Worm (Caenorhabditis elegans): ENCODE results near the gene BE10.4.

Gene BE10.4

DNA sequence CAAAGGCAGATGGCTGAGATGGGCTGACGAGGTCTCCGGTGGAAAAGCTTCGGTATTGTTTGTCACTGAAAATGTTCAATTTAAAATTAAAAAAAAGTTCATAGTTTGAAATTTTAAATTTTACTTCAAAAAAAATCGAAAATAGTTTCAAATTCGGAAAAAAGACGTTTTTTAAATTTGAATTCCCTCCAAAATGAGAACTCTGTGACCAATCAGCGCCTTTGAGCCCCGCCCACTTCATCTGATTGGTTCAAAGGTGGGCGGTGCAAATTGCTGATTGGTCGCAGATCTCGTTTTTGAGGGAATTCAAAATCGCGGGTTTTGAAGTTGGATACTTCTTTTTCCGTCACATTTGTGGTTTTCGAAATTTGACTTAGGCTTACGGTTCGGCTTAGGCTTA, 25.0 kb downstream of the BE10.4 start:
- TF ChIP-seq tbx-11 (GFP tag; IDR thresholded peaks at IDR 0.05) = no peak
- TF ChIP-seq B0310.2 (tag; optimal IDR thresholded peaks at IDR 0.05) = no peak
- TF ChIP-seq tra-4 (tag; optimal IDR thresholded peaks at IDR 0.05) = no peak
- no peak for TF ChIP-seq flt-1 (GFP tag; IDR thresholded peaks at IDR 0.05)
- no peak for TF ChIP-seq ceh-13 (GFP tag; optimal IDR thresholded peaks at IDR 0.05)
- TF ChIP-seq sea-1 (GFP tag; conservative IDR thresholded peaks at IDR 0.05) = no peak
- no peak for TF ChIP-seq tbx-37 (GFP tag; conservative IDR thresholded peaks at IDR 0.05)
- no peak for TF ChIP-seq ets-7 (tag; optimal IDR thresholded peaks at IDR 0.05)
- TF ChIP-seq pes-1 (GFP tag; IDR thresholded peaks at IDR 0.05) = no peak
- no peak for TF ChIP-seq scrt-1 (GFP tag; IDR thresholded peaks at IDR 0.05)

DNA sequence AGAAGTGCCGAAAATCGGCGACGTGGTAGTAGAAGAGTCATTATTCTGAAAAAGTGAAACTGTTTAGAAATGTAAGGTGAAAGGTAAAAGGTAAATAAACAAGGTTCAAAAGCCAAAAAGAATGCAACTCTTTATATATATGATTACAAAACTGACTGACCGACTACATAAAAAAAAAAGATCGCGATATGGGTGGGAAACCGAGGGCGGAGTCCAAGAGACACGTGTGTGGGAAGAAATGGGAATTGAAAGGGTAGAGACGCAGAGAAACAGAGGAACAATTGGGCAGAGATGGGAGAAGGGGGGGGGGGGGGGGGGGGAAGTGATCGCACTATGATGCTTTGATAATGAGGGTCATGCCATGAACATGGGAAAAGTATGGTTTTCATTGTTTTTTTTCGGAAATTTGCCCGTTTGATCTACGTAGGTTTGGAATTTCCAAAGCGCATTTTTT, 25.6 kb downstream of the BE10.4 start, which contains the start of gene Y37D8A.4:
Gene Y37D8A.4 (minus strand): TSS at position 51 of the 454 bp plus-strand sequence.
- no peak for TF ChIP-seq scrt-1 (GFP tag; IDR thresholded peaks at IDR 0.05)
- no peak for TF ChIP-seq ets-7 (tag; optimal IDR thresholded peaks at IDR 0.05)
- no peak for TF ChIP-seq B0310.2 (tag; optimal IDR thresholded peaks at IDR 0.05)
- TF ChIP-seq hmg-4 (GFP tag; optimal IDR thresholded peaks at IDR 0.05) = no peak
- TF ChIP-seq sea-1 (GFP tag; conservative IDR thresholded peaks at IDR 0.05) = no peak
- TF ChIP-seq ama-1 (optimal IDR thresholded peaks at IDR 0.05) = no peak
- TF ChIP-seq pes-1 (GFP tag; IDR thresholded peaks at IDR 0.05) = no peak
- TF ChIP-seq hmbx-1 (tag; optimal IDR thresholded peaks at IDR 0.05) = no peak
- TF ChIP-seq hnd-1 (tag; optimal IDR thresholded peaks at IDR 0.05) = no peak
- TF ChIP-seq tra-4 (tag; optimal IDR thresholded peaks at IDR 0.05) = no peak
- no peak for TF ChIP-seq tbx-11 (GFP tag; IDR thresholded peaks at IDR 0.05)
- no peak for TF ChIP-seq aly-1 (tag; optimal IDR thresholded peaks at IDR 0.05)

DNA sequence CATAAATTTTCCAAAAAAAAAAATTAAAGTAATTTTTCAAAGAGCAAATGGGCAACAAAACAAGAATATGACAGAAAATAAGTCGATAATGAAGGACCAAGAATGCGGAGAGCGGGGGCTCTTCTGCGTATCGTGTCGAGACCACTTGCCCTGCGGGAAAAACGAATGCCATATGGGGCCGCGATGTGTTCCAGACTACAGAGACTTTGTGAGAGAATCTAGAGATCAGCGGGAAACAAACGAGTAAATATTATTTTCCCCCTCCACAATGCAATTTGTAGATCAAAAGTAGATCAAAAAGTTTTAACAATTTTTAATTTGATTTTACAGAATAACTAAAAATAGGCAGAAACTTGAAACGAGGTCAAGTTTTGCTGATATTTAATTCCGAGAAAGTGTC, 26.9 kb downstream of the BE10.4 start:
- TF ChIP-seq B0310.2 (tag; optimal IDR thresholded peaks at IDR 0.05) (no peak), tbx-37 (GFP tag; conservative IDR thresholded peaks at IDR 0.05) (no peak), F13C5.2 (tag; optimal IDR thresholded peaks at IDR 0.05) (no peak), ama-1 (optimal IDR thresholded peaks at IDR 0.05) (no peak), sea-1 (GFP tag; conservative IDR thresholded peaks at IDR 0.05) (no peak), scrt-1 (GFP tag; IDR thresholded peaks at IDR 0.05) (no peak), hnd-1 (tag; optimal IDR thresholded peaks at IDR 0.05) (no peak), tra-4 (tag; optimal IDR thresholded peaks at IDR 0.05) (no peak), flt-1 (GFP tag; IDR thresholded peaks at IDR 0.05) (no peak)

DNA sequence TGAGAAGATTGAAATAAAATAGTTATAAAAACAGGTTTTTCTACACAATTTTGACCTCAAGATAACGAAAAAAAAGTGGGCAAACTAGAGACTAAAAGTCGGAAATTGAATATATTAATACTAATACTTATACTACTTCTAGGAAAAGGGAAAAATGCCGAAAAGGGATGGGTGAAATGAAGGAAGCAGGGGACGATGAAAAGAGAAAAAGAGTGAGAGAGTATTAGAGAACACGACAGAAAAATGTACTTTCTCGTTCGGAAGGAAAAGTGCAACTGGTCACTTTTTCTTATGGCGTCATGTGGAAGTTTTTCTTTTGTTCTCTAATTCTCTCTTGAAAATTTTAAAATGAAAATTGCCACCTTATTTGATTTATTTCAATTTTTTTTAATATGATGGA, 28.0 kb downstream of the BE10.4 start:
- TF ChIP-seq hmg-4 (GFP tag; optimal IDR thresholded peaks at IDR 0.05) = no peak

DNA sequence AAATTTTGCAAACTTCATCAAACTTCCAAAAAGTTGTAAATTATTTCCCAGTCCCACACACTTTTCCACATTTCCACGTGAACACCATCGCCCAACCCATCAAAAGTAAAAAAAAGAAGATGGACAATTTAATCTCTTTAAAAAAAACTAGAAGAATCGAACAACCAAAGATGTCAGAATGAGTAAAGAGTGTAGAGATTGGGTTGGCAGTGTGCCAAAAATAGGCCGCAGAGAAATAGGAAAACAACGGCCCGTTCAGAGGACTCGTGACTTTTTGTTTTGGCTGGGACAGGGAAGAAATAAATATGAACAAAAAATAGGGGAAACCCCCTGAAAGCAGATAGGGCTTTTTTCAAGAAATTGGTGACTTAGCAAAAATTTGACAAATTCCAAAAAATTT, 29.6 kb downstream of the BE10.4 start:
- no peak for TF ChIP-seq tbx-11 (GFP tag; IDR thresholded peaks at IDR 0.05)
- TF ChIP-seq aly-1 (tag; optimal IDR thresholded peaks at IDR 0.05) = no peak
- no peak for TF ChIP-seq tra-4 (tag; optimal IDR thresholded peaks at IDR 0.05)
- no peak for TF ChIP-seq flt-1 (GFP tag; IDR thresholded peaks at IDR 0.05)
- TF ChIP-seq ama-1 (optimal IDR thresholded peaks at IDR 0.05) = no peak
- no peak for TF ChIP-seq hnd-1 (tag; optimal IDR thresholded peaks at IDR 0.05)
- no peak for TF ChIP-seq F13C5.2 (tag; optimal IDR thresholded peaks at IDR 0.05)
- TF ChIP-seq ceh-13 (GFP tag; optimal IDR thresholded peaks at IDR 0.05) = no peak
- TF ChIP-seq ets-7 (tag; optimal IDR thresholded peaks at IDR 0.05) = no peak
- no peak for TF ChIP-seq hmbx-1 (tag; optimal IDR thresholded peaks at IDR 0.05)
- no peak for TF ChIP-seq pes-1 (GFP tag; IDR thresholded peaks at IDR 0.05)
- no peak for TF ChIP-seq scrt-1 (GFP tag; IDR thresholded peaks at IDR 0.05)
- no peak for TF ChIP-seq B0310.2 (tag; optimal IDR thresholded peaks at IDR 0.05)
- TF ChIP-seq tbx-37 (GFP tag; conservative IDR thresholded peaks at IDR 0.05) = no peak
- no peak for TF ChIP-seq sea-1 (GFP tag; conservative IDR thresholded peaks at IDR 0.05)
- TF ChIP-seq ceh-36 (tag; optimal IDR thresholded peaks at IDR 0.05) = no peak
- no peak for TF ChIP-seq hmg-4 (GFP tag; optimal IDR thresholded peaks at IDR 0.05)

DNA sequence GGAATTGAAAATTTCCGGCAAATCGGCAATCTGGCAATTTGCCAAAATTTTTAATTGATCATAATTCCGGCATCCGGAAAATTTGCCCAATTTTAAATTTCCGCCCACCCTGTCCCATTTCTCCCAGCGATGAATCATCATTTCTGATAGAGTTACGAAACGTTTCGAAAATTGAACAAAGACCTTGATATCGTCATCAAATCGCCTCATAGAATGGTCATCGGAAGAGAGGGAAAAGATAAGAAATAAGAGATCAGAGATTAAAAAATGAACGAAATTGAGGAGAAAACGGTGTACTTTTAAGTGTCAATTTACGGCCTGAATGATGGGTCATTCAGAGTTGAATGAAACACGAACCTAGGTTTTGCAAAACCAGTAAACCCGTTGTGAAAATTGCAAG, 34.3 kb downstream of the BE10.4 start:
- TF ChIP-seq pes-1 (GFP tag; IDR thresholded peaks at IDR 0.05) (no peak), ceh-13 (GFP tag; optimal IDR thresholded peaks at IDR 0.05) (no peak), ama-1 (optimal IDR thresholded peaks at IDR 0.05) (no peak), F13C5.2 (tag; optimal IDR thresholded peaks at IDR 0.05) (no peak)

DNA sequence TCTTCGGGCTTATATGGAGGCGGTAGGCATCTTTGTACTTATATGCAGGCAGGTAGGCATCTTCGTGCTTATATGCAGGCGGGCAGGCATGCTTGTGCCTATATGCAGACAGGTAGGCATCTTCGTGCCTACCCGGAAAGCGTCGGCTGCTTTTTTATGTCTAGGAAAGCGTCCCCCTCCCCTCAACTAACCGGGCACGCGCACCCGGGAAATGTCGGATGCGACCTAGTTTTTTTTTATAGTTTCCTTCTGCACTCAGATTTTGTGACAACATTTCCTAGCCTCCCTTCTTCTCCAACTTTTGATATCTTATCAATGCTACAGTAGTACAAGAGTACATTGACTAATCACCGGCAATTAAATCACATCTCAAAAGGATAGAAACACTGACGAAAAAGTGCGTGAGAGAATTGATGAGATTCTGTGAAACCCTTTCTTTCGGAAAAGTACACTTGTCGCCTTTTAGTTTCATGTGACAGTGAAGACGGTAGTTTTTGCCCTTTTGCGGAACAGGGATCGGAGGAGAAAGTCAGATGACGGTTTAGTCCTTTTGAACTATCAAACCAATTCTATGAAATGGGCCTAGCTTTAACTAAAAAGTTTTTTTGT, 35.8 kb downstream of the BE10.4 start:
- TF ChIP-seq scrt-1 (GFP tag; IDR thresholded peaks at IDR 0.05) = no peak

DNA sequence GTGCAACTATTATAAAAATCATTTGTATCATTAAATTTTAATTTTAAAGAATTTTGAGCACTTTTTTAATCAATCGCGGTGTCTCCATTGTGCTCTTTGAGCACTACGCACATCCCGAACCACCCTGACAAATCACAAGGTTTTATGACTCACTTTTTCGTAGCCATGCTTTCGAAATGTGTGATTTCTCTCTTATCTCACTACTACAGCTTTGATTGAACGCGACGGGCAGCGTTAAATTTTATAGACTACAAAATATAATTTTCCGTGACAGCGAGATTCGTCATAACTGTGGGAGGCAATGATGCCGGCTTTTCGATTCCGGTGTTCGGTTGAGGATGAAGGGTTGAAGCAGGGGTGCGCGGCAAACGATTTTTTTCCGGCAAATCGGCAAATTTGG, 36.4 kb downstream of the BE10.4 start:
- TF ChIP-seq tra-4 (tag; optimal IDR thresholded peaks at IDR 0.05) (no peak), tbx-37 (GFP tag; conservative IDR thresholded peaks at IDR 0.05) (no peak), sea-1 (GFP tag; conservative IDR thresholded peaks at IDR 0.05) (no peak), flt-1 (GFP tag; IDR thresholded peaks at IDR 0.05) (no peak), ceh-13 (GFP tag; optimal IDR thresholded peaks at IDR 0.05) (no peak), tbx-11 (GFP tag; IDR thresholded peaks at IDR 0.05) (no peak), ceh-36 (tag; optimal IDR thresholded peaks at IDR 0.05) (no peak), hmg-4 (GFP tag; optimal IDR thresholded peaks at IDR 0.05) (no peak), aly-1 (tag; optimal IDR thresholded peaks at IDR 0.05) (no peak)

DNA sequence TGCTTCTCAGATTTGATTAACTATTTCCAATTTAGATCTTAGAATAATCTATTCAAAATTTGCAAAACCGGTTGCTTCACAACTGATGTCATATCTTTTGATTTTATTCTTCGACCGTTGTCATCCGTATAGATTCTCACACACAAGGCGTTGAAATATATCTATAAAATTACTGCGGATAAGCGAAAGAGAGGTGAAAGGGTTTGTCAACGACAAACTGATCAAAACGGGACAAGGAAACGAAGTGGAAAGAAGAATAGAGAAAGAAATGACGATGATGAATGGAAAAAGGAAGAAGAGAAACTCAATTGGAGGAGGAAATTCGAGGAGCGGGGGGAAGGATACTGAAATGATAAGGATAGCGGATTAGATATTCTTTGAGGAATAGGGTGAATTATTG, 37.7 kb downstream of the BE10.4 start:
- TF ChIP-seq ceh-13 (GFP tag; optimal IDR thresholded peaks at IDR 0.05) = no peak
- TF ChIP-seq pes-1 (GFP tag; IDR thresholded peaks at IDR 0.05) = no peak
- no peak for TF ChIP-seq ama-1 (optimal IDR thresholded peaks at IDR 0.05)
- TF ChIP-seq hmg-4 (GFP tag; optimal IDR thresholded peaks at IDR 0.05) = no peak
- no peak for TF ChIP-seq tbx-11 (GFP tag; IDR thresholded peaks at IDR 0.05)
- no peak for TF ChIP-seq aly-1 (tag; optimal IDR thresholded peaks at IDR 0.05)
- TF ChIP-seq hnd-1 (tag; optimal IDR thresholded peaks at IDR 0.05) = no peak
